Fruit fly (Drosophila melanogaster) whole organism, embryonic: Measurements from ENCODE around the gene CG14341.
A peak's percentile ranks its signal among the peaks of the same experiment; 100 is the strongest.

ENCODE experiments used
- Atf-2 ChIP-seq: fragments of 200-800 bp; sonication (Bioruptor generic); optimal IDR thresholded peaks from 2 replicates; lab custom pipeline; 2016; ENCODE audit warnings: missing biosample characterization, missing genetic modification characterization
- B-H2 ChIP-seq: fragments of 200-800 bp; sonication (Bioruptor generic); optimal IDR thresholded peaks from 2 replicates; lab custom pipeline; 2018; ENCODE audit warnings: missing biosample characterization, mild to moderate bottlenecking, missing genetic modification characterization
- CG1024 ChIP-seq: fragments of 200-800 bp; sonication (Bioruptor generic); IDR thresholded peaks from 2 replicates; pipeline ENCODE4 v1.3.6; 2022; ENCODE audit warnings: missing biosample characterization, missing genetic modification characterization
- CG12391 ChIP-seq: fragments of 200-800 bp; sonication (Bioruptor generic); optimal IDR thresholded peaks from 3 replicates; lab custom pipeline; 2018; ENCODE audit warnings: missing biosample characterization, mild to moderate bottlenecking, missing genetic modification characterization, moderate library complexity
- CG12942 ChIP-seq: fragments of 200-800 bp; sonication (Bioruptor generic); optimal IDR thresholded peaks from 3 replicates; lab custom pipeline; 2016; ENCODE audit warnings: missing biosample characterization, missing genetic modification characterization
- CG14860 ChIP-seq: fragments of 200-800 bp; sonication (Bioruptor generic); IDR thresholded peaks from 3 replicates; pipeline ENCODE4 v1.3.6; 2022; ENCODE audit warnings: missing biosample characterization, missing genetic modification characterization; ENCODE audit not compliant: partially characterized antibody
- CG15479 ChIP-seq: fragments of 200-800 bp; sonication (Bioruptor generic); optimal IDR thresholded peaks from 3 replicates; lab custom pipeline; 2019; ENCODE audit warnings: missing biosample characterization, mild to moderate bottlenecking, missing genetic modification characterization, moderate library complexity
- CG1647 ChIP-seq: fragments of 200-800 bp; sonication (Bioruptor generic); optimal IDR thresholded peaks from 3 replicates; lab custom pipeline; 2016; ENCODE audit warnings: missing biosample characterization, missing genetic modification characterization
- CG16863 ChIP-seq: fragments of 200-800 bp; sonication (Bioruptor generic); optimal IDR thresholded peaks from 3 replicates; lab custom pipeline; 2016; ENCODE audit warnings: missing biosample characterization, missing genetic modification characterization
- CG1792 ChIP-seq: fragments of 200-800 bp; sonication (Bioruptor generic); optimal IDR thresholded peaks from 2 replicates; lab custom pipeline; 2016; ENCODE audit warnings: missing biosample characterization, missing genetic modification characterization
- CG18011 ChIP-seq: fragments of 200-800 bp; sonication (Bioruptor generic); optimal IDR thresholded peaks from 2 replicates; lab custom pipeline; 2017; ENCODE audit warnings: missing biosample characterization, missing genetic modification characterization, mild to moderate bottlenecking, moderate library complexity, missing genotype
- CG2116 ChIP-seq: fragments of 200-800 bp; sonication (Bioruptor generic); optimal IDR thresholded peaks from 3 replicates; lab custom pipeline; 2018; ENCODE audit warnings: missing biosample characterization, mild to moderate bottlenecking, missing genetic modification characterization
- CG3065 ChIP-seq: fragments of 200-800 bp; sonication (Bioruptor generic); optimal IDR thresholded peaks from 2 replicates; lab custom pipeline; 2016; ENCODE audit warnings: missing biosample characterization, missing genetic modification characterization
- CG31365 ChIP-seq: fragments of 200-800 bp; sonication (Bioruptor generic); optimal IDR thresholded peaks from 2 replicates; lab custom pipeline; 2018; ENCODE audit warnings: missing biosample characterization, mild to moderate bottlenecking, missing genetic modification characterization
- CG31441 ChIP-seq: fragments of 200-800 bp; sonication (Bioruptor generic); IDR thresholded peaks from 2 replicates; pipeline ENCODE4 v1.3.6; 2022; ENCODE audit warnings: missing biosample characterization, missing genetic modification characterization
- CG32772 ChIP-seq: fragments of 200-800 bp; sonication (Bioruptor generic); IDR thresholded peaks from 2 replicates; pipeline ENCODE4 v1.3.6; 2022; ENCODE audit warnings: missing biosample characterization, missing genetic modification characterization
- CG3995 ChIP-seq: fragments of 200-800 bp; sonication (Bioruptor generic); optimal IDR thresholded peaks from 3 replicates; lab custom pipeline; 2016; ENCODE audit warnings: missing biosample characterization, missing genetic modification characterization
- CG42726 ChIP-seq: fragments of 200-800 bp; sonication (Bioruptor generic); IDR thresholded peaks from 2 replicates; pipeline ENCODE4 v1.3.6; 2022; ENCODE audit warnings: missing biosample characterization, missing genetic modification characterization; ENCODE audit not compliant: partially characterized antibody
- CG4282 ChIP-seq: fragments of 200-800 bp; sonication (Bioruptor generic); optimal IDR thresholded peaks from 2 replicates; lab custom pipeline; 2016; ENCODE audit warnings: missing biosample characterization, missing genetic modification characterization
- CG4707 ChIP-seq: fragments of 200-800 bp; sonication (Bioruptor generic); optimal IDR thresholded peaks from 2 replicates; lab custom pipeline; 2018; ENCODE audit warnings: missing biosample characterization, mild to moderate bottlenecking, missing genetic modification characterization, moderate library complexity
- CG4730 ChIP-seq: fragments of 200-800 bp; sonication (Bioruptor generic); IDR thresholded peaks from 2 replicates; pipeline ENCODE4 v1.3.6; 2022; ENCODE audit warnings: missing biosample characterization, missing genetic modification characterization
- CG6272 ChIP-seq: fragments of 200-800 bp; sonication (Bioruptor generic); IDR thresholded peaks from 2 replicates; pipeline ENCODE4 v1.3.6; 2022; ENCODE audit warnings: missing biosample characterization, missing genetic modification characterization
- CG6791 ChIP-seq: fragments of 200-800 bp; sonication (Bioruptor generic); IDR thresholded peaks from 3 replicates; pipeline ENCODE4 v1.3.6; 2022; ENCODE audit warnings: missing biosample characterization, missing genetic modification characterization; ENCODE audit not compliant: partially characterized antibody
- CG7271 ChIP-seq: fragments of 200-800 bp; sonication (Bioruptor generic); optimal IDR thresholded peaks from 2 replicates; lab custom pipeline; 2018; ENCODE audit warnings: missing biosample characterization, mild to moderate bottlenecking, missing genetic modification characterization, moderate library complexity
- CG9215 ChIP-seq: fragments of 200-800 bp; sonication (Bioruptor generic); IDR thresholded peaks from 2 replicates; pipeline ENCODE4 v1.3.6; 2022; ENCODE audit warnings: missing biosample characterization, missing genetic modification characterization
- CG9727 ChIP-seq: fragments of 200-800 bp; sonication (Bioruptor generic); optimal IDR thresholded peaks from 3 replicates; lab custom pipeline; 2017; ENCODE audit warnings: missing biosample characterization, mild to moderate bottlenecking, missing genetic modification characterization
- Dip2 ChIP-seq: fragments of 200-800 bp; sonication (Bioruptor generic); IDR thresholded peaks from 2 replicates; pipeline ENCODE4 v1.3.6; 2022; ENCODE audit warnings: missing biosample characterization, missing genetic modification characterization
- Hmx ChIP-seq: fragments of 200-800 bp; sonication (Bioruptor generic); optimal IDR thresholded peaks from 2 replicates; lab custom pipeline; 2016; ENCODE audit warnings: missing biosample characterization, missing genetic modification characterization
- MESR4 ChIP-seq: fragments of 200-800 bp; sonication (Bioruptor generic); optimal IDR thresholded peaks from 2 replicates; lab custom pipeline; 2018; ENCODE audit warnings: missing biosample characterization, mild to moderate bottlenecking, missing genetic modification characterization, moderate library complexity
- Mrtf ChIP-seq: fragments of 200-800 bp; sonication (Bioruptor generic); IDR thresholded peaks from 3 replicates; pipeline ENCODE4 v1.3.6; 2022; ENCODE audit warnings: missing biosample characterization, missing genetic modification characterization
- NK7.1 ChIP-seq: fragments of 200-800 bp; sonication (Bioruptor generic); optimal IDR thresholded peaks from 3 replicates; lab custom pipeline; 2016; ENCODE audit warnings: missing biosample characterization, missing genetic modification characterization
- Nf-YA ChIP-seq: fragments of 200-800 bp; sonication (Bioruptor generic); IDR thresholded peaks from 2 replicates; pipeline ENCODE4 v1.3.6; 2022; ENCODE audit warnings: missing biosample characterization, missing genetic modification characterization
- Optix ChIP-seq: fragments of 200-800 bp; sonication (Bioruptor generic); IDR thresholded peaks from 3 replicates; pipeline ENCODE4 v1.3.6; 2022; ENCODE audit warnings: missing biosample characterization, missing genetic modification characterization
- ac ChIP-seq: fragments of 200-800 bp; sonication (Bioruptor generic); optimal IDR thresholded peaks from 3 replicates; lab custom pipeline; 2017; ENCODE audit warnings: missing biosample characterization, mild to moderate bottlenecking, missing genetic modification characterization
- bab2 ChIP-seq: fragments of 200-800 bp; sonication (Bioruptor generic); optimal IDR thresholded peaks from 2 replicates; lab custom pipeline; 2016; ENCODE audit warnings: missing biosample characterization, missing genetic modification characterization
- bbx ChIP-seq: fragments of 200-800 bp; sonication (Bioruptor generic); IDR thresholded peaks from 2 replicates; pipeline ENCODE4 v1.3.6; 2022; ENCODE audit warnings: missing biosample characterization, missing genetic modification characterization; ENCODE audit not compliant: partially characterized antibody
- bsh ChIP-seq, 2 experiments: fragments of 200-800 bp; sonication (Bioruptor generic); optimal IDR thresholded peaks; 2 replicates each; lab custom pipeline; 2017 to 2018; ENCODE audit warnings: mild to moderate bottlenecking in 2 of 2, missing biosample characterization in 2 of 2, missing genetic modification characterization in 2 of 2, moderate library complexity in 1 of 2
- crp ChIP-seq, 2 experiments: fragments of 200-800 bp; sonication (Bioruptor generic); optimal IDR thresholded peaks; 2 replicates in 1 of 2; 3 replicates in 1 of 2; lab custom pipeline; 2017; ENCODE audit warnings: missing biosample characterization in 2 of 2, missing genetic modification characterization in 2 of 2, mild to moderate bottlenecking in 1 of 2, moderate library complexity in 1 of 2
- cwo ChIP-seq: fragments of 200-800 bp; sonication (Bioruptor generic); optimal IDR thresholded peaks from 3 replicates; lab custom pipeline; 2017; ENCODE audit warnings: missing biosample characterization, missing genetic modification characterization, mild to moderate bottlenecking, moderate library complexity, missing genetic modification reagents
- disco-r ChIP-seq: fragments of 200-800 bp; sonication (Bioruptor generic); optimal IDR thresholded peaks from 2 replicates; lab custom pipeline; 2016; ENCODE audit warnings: missing biosample characterization, missing genetic modification characterization
- dysf ChIP-seq: fragments of 200-800 bp; sonication (Bioruptor generic); IDR thresholded peaks from 3 replicates; pipeline ENCODE4 v1.3.6; 2022; ENCODE audit warnings: missing biosample characterization, missing genetic modification characterization
- fd96Cb ChIP-seq: fragments of 200-800 bp; sonication (Bioruptor generic); optimal IDR thresholded peaks from 2 replicates; lab custom pipeline; 2018; ENCODE audit warnings: missing biosample characterization, mild to moderate bottlenecking, missing genetic modification characterization, moderate library complexity
- gem ChIP-seq: fragments of 200-800 bp; sonication (Bioruptor generic); optimal IDR thresholded peaks from 2 replicates; lab custom pipeline; 2019; ENCODE audit warnings: missing biosample characterization, mild to moderate bottlenecking, missing genetic modification characterization, moderate library complexity
- ham ChIP-seq: fragments of 200-800 bp; sonication (Bioruptor generic); IDR thresholded peaks from 2 replicates; pipeline ENCODE4 v1.3.6; 2022; ENCODE audit warnings: missing biosample characterization, missing genetic modification characterization
- her ChIP-seq: fragments of 200-800 bp; sonication (Bioruptor generic); optimal IDR thresholded peaks from 2 replicates; lab custom pipeline; 2016; ENCODE audit warnings: missing biosample characterization, missing genetic modification characterization
- inv ChIP-seq: fragments of 200-800 bp; sonication (Bioruptor generic); IDR thresholded peaks from 2 replicates; pipeline ENCODE4 v1.3.6; 2022; ENCODE audit warnings: missing biosample characterization, missing genetic modification characterization; ENCODE audit not compliant: partially characterized antibody
- kah ChIP-seq: fragments of 200-800 bp; sonication (Bioruptor generic); optimal IDR thresholded peaks from 2 replicates; lab custom pipeline; 2018; ENCODE audit warnings: missing biosample characterization, mild to moderate bottlenecking, missing genetic modification characterization
- sqz ChIP-seq: fragments of 200-800 bp; sonication (Bioruptor generic); optimal IDR thresholded peaks from 3 replicates; lab custom pipeline; 2018; ENCODE audit warnings: missing biosample characterization, mild to moderate bottlenecking, missing genetic modification characterization
- ssp ChIP-seq: fragments of 200-800 bp; sonication (Bioruptor generic); IDR thresholded peaks from 2 replicates; pipeline ENCODE4 v1.3.6; 2022; ENCODE audit warnings: missing biosample characterization, missing genetic modification characterization
- tio ChIP-seq: fragments of 200-800 bp; sonication (Bioruptor generic); optimal IDR thresholded peaks from 2 replicates; lab custom pipeline; 2017; ENCODE audit warnings: missing biosample characterization, missing genetic modification characterization, inconsistent platforms

The CG14341 gene

DNA sequence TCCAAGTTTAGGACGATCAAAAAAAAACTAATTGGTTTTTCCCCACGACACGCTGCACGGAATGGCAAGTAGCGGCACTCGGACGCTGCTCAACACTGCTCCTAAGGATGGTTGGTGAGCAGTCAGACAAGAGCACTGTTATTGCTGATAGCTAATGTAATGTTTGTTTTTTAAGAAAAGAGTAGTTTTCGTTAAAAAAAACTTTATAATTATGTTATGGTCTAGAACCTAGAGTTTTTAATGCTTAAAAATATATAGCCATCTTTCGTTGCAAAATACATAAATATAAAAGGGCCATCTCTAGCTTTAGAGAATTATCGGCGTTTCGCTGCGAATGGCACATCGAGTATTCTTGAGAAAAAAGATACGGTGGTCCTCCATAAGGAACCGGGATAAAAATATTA is 6.4 kb downstream of the CG14341 start, which contains the start of the genes Charon and CG4887 (continued):
- TF ChIP-seq Mrtf (GFP tag; lab: Robert Waterston, UW) = 0 out of 3 replicates have a peak, but pooled peaks have one; percentile 44
- TF ChIP-seq CG9215 (GFP tag; lab: Robert Waterston, UW) = peak; percentile 88
- peak; percentile 61 for TF ChIP-seq CG3995 (GFP tag; lab: Kevin White, UChicago)
- no peak for TF ChIP-seq sqz (GFP tag; lab: Kevin White, UChicago)
- peak; percentile 72 for TF ChIP-seq CG1792 (GFP tag; lab: Kevin White, UChicago)
- TF ChIP-seq CG4730 = peak; percentile 64
- TF ChIP-seq CG6272 = peak; percentile 77
- 0 out of 3 replicates have a peak, but pooled peaks have one; percentile 37 for TF ChIP-seq CG6791 (GFP tag; lab: Robert Waterston, UW)
- no peak for TF ChIP-seq Dip2 (GFP tag; lab: Robert Waterston, UW)
- TF ChIP-seq Optix (GFP tag; lab: Robert Waterston, UW) = peak; percentile 32; the same call in 1 of the 3 replicates
- TF ChIP-seq CG12942 = peak; percentile 71
- TF ChIP-seq CG7271 (tag; lab: Kevin White, UChicago) = peak; percentile 35
- TF ChIP-seq crp (GFP tag; optimal IDR thresholded peaks at IDR 0.05; lab: Kevin White, UChicago) = peak in 1 of 2 experiments; percentile 52
- peak; percentile 73 for TF ChIP-seq CG2116 (GFP tag; lab: Kevin White, UChicago)
- TF ChIP-seq CG15479 (GFP tag; lab: Kevin White, UChicago) = no peak
- TF ChIP-seq CG16863 (GFP tag; lab: Kevin White, UChicago) = peak; percentile 84
- TF ChIP-seq CG4707 (GFP tag; lab: Kevin White, UChicago) = no peak
- peak; percentile 88 for TF ChIP-seq CG12391 (tag; lab: Kevin White, UChicago)
- peak; percentile 89 for TF ChIP-seq CG32772 (GFP tag; lab: Robert Waterston, UW)
- peak; percentile 77 for TF ChIP-seq CG18011 (GFP tag; lab: Kevin White, UChicago)
- TF ChIP-seq CG31441 (GFP tag; lab: Robert Waterston, UW) = no peak
- peak; percentile 89 for TF ChIP-seq B-H2 (GFP tag; lab: Kevin White, UChicago)
- peak; percentile 48 for TF ChIP-seq disco-r (GFP tag; lab: Kevin White, UChicago)
- TF ChIP-seq CG1647 = peak; percentile 76
- TF ChIP-seq NK7.1 = peak; percentile 45
- TF ChIP-seq Hmx (GFP tag; lab: Kevin White, UChicago) = peak; percentile 53
- peak; percentile 71 for TF ChIP-seq ssp
- no peak for TF ChIP-seq ac (GFP tag; lab: Kevin White, UChicago)
- peak; percentile 76 for TF ChIP-seq CG9727
- peak; percentile 76; the same call in 1 of the 2 replicates for TF ChIP-seq inv (GFP tag; lab: Robert Waterston, UW)
- TF ChIP-seq fd96Cb (tag; lab: Kevin White, UChicago) = peak; percentile 65
- TF ChIP-seq CG14860 (GFP tag; lab: Robert Waterston, UW) = peak; percentile 34; the same call in 1 of the 3 replicates
- no peak for TF ChIP-seq MESR4 (GFP tag; lab: Kevin White, UChicago)
- peak; percentile 53; the same call in 1 of the 2 replicates for TF ChIP-seq CG1024 (GFP tag; lab: Robert Waterston, UW)
- TF ChIP-seq kah = peak; percentile 54
- TF ChIP-seq CG3065 (GFP tag; lab: Kevin White, UChicago) = no peak
- no peak for TF ChIP-seq CG31365 (tag; lab: Kevin White, UChicago)
- peak; percentile 52; the same call in 1 of the 2 replicates for TF ChIP-seq Nf-YA (GFP tag; lab: Robert Waterston, UW)
- peak; percentile 89 for TF ChIP-seq bab2
- no peak for TF ChIP-seq CG42726 (GFP tag; lab: Robert Waterston, UW)
- peak; percentile 48 for TF ChIP-seq cwo (GFP tag; lab: Kevin White, UChicago)
- peak; percentile 28; the same call in 1 of the 2 replicates for TF ChIP-seq bbx (GFP tag; lab: Robert Waterston, UW)
- no peak for TF ChIP-seq tio (GFP tag; lab: Kevin White, UChicago)
- no peak for TF ChIP-seq ham (GFP tag; lab: Robert Waterston, UW)
- TF ChIP-seq CG4282 (GFP tag; lab: Kevin White, UChicago) = peak; percentile 62
- peak in 1 of 2 experiments; percentile 79 for TF ChIP-seq bsh (GFP tag; optimal IDR thresholded peaks at IDR 0.05; lab: Kevin White, UChicago)
- peak; percentile 27 for TF ChIP-seq her (GFP tag; lab: Kevin White, UChicago)
- peak; percentile 86 for TF ChIP-seq dysf (GFP tag; lab: Robert Waterston, UW)
- no peak for TF ChIP-seq gem (tag; lab: Kevin White, UChicago)
- peak; percentile 68 for TF ChIP-seq Atf-2 (GFP tag; lab: Kevin White, UChicago)
